Worm (Caenorhabditis elegans) whole organism, L2 larva: ENCODE results near the gene C17F4.12.

Experiments
- C34F6.9 ChIP-seq: fragments of 150-350 bp; optimal IDR thresholded peaks from 2 replicates; lab custom pipeline; 2014; ENCODE audit warnings: missing biosample characterization, missing genetic modification characterization
- F13H6.1 ChIP-seq: sonication (generic microtip); optimal IDR thresholded peaks from 2 replicates; lab custom pipeline; 2016; ENCODE audit warnings: missing genetic modification characterization, missing compliant biosample characterization
- R02D3.7 ChIP-seq: fragments of 150-350 bp; optimal IDR thresholded peaks from 2 replicates; lab custom pipeline; 2014; ENCODE audit warnings: missing biosample characterization, missing genetic modification characterization
- Y55F3AM.14 ChIP-seq: fragments of 200-800 bp; sonication (Bioruptor generic); optimal IDR thresholded peaks from 2 replicates; lab custom pipeline; 2018; ENCODE audit warnings: mild to moderate bottlenecking, missing genetic modification characterization, missing compliant biosample characterization
- blmp-1 ChIP-seq: sonication (generic microtip); optimal IDR thresholded peaks from 2 replicates; lab custom pipeline; 2017; ENCODE audit warnings: missing genetic modification characterization, mild to moderate bottlenecking, missing compliant biosample characterization, antibody characterized with exemption, moderate library complexity; ENCODE audit not compliant: insufficient read depth
- ceh-82 ChIP-seq: fragments of 150-350 bp; optimal IDR thresholded peaks from 2 replicates; lab custom pipeline; 2014; ENCODE audit warnings: missing biosample characterization, missing genetic modification characterization
- dmd-4 ChIP-seq: sonication (generic microtip); optimal IDR thresholded peaks from 2 replicates; lab custom pipeline; 2017; ENCODE audit warnings: missing biosample characterization, missing genetic modification characterization
- elt-1 ChIP-seq: fragments of 150-350 bp; optimal IDR thresholded peaks from 2 replicates; lab custom pipeline; 2014; ENCODE audit warnings: missing biosample characterization, missing genetic modification characterization
- elt-3 ChIP-seq: sonication (generic microtip); optimal IDR thresholded peaks from 2 replicates; lab custom pipeline; 2017; ENCODE audit warnings: missing biosample characterization, missing genetic modification characterization
- fos-1 ChIP-seq: fragments of 150-350 bp; optimal IDR thresholded peaks from 2 replicates; lab custom pipeline; 2014; ENCODE audit warnings: missing biosample characterization, missing genetic modification characterization
- gmeb-1 ChIP-seq: fragments of 150-350 bp; optimal IDR thresholded peaks from 2 replicates; lab custom pipeline; 2014; ENCODE audit warnings: missing biosample characterization, missing genetic modification characterization
- lin-11 ChIP-seq: fragments of 150-350 bp; sonication (generic microtip); optimal IDR thresholded peaks from 2 replicates; lab custom pipeline; 2014; ENCODE audit warnings: missing biosample characterization, missing genetic modification characterization, inconsistent platforms, mixed read lengths
- lin-39 ChIP-seq: fragments of 150-350 bp; optimal IDR thresholded peaks from 2 replicates; lab custom pipeline; 2014; ENCODE audit warnings: missing biosample characterization, missing genetic modification reagents, missing genetic modification characterization
- lsy-2 ChIP-seq, 2 experiments: fragments of 150-350 bp in 1 of 2; sonication (generic microtip) in 1 of 2; optimal IDR thresholded peaks; 2 replicates each; lab custom pipeline; 2014 to 2017; ENCODE audit warnings: missing biosample characterization in 2 of 2, missing genetic modification characterization in 2 of 2
- mbf-1 ChIP-seq: sonication (generic microtip); optimal IDR thresholded peaks from 2 replicates; lab custom pipeline; 2017; ENCODE audit warnings: missing biosample characterization, missing genetic modification characterization
- mdl-1 ChIP-seq, 2 experiments: fragments of 150-350 bp in 1 of 2; sonication (generic microtip) in 1 of 2; optimal IDR thresholded peaks; 2 replicates each; lab custom pipeline; 2017; ENCODE audit warnings: missing biosample characterization in 2 of 2, missing genetic modification characterization in 2 of 2
- nhr-11 ChIP-seq: fragments of 150-350 bp; optimal IDR thresholded peaks from 2 replicates; lab custom pipeline; 2014; ENCODE audit warnings: missing biosample characterization, missing genetic modification characterization
- nhr-237 ChIP-seq: fragments of 150-350 bp; optimal IDR thresholded peaks from 2 replicates; lab custom pipeline; 2014; ENCODE audit warnings: missing biosample characterization, missing genetic modification characterization
- nhr-25 ChIP-seq: fragments of 150-350 bp; sonication (generic microtip); optimal IDR thresholded peaks from 3 replicates; lab custom pipeline; 2014; ENCODE audit warnings: missing biosample characterization, missing genetic modification characterization
- nhr-6 ChIP-seq: fragments of 150-350 bp; optimal IDR thresholded peaks from 2 replicates; lab custom pipeline; 2014; ENCODE audit warnings: missing biosample characterization, missing genetic modification characterization
- sma-3 ChIP-seq: sonication (generic microtip); optimal IDR thresholded peaks from 2 replicates; lab custom pipeline; 2016; ENCODE audit warnings: missing genetic modification reagents, missing genetic modification characterization, missing compliant biosample characterization
- sma-9 ChIP-seq, 2 experiments: fragments of 150-350 bp in 1 of 2; sonication (generic microtip) in 1 of 2; optimal IDR thresholded peaks; 2 replicates each; lab custom pipeline; 2014 to 2016; ENCODE audit warnings: missing genetic modification characterization in 2 of 2, mild to moderate bottlenecking in 1 of 2, missing biosample characterization in 1 of 2, missing compliant biosample characterization in 1 of 2, missing genetic modification reagents in 1 of 2, moderate library complexity in 1 of 2
- snpc-4 ChIP-seq: fragments of 150-350 bp; optimal IDR thresholded peaks from 2 replicates; lab custom pipeline; 2014; ENCODE audit warnings: missing biosample characterization, missing genetic modification characterization
- unc-39 ChIP-seq: fragments of 150-350 bp; optimal IDR thresholded peaks from 2 replicates; lab custom pipeline; 2014; ENCODE audit warnings: missing biosample characterization, missing genetic modification characterization
- unc-62 ChIP-seq: fragments of 150-350 bp; optimal IDR thresholded peaks from 2 replicates; lab custom pipeline; 2014; ENCODE audit warnings: missing biosample characterization, missing genetic modification reagents, missing genetic modification characterization
- zag-1 ChIP-seq: fragments of 150-350 bp; optimal IDR thresholded peaks from 2 replicates; lab custom pipeline; 2014; ENCODE audit warnings: missing biosample characterization, missing genetic modification characterization
- ztf-4 ChIP-seq: fragments of 150-350 bp; optimal IDR thresholded peaks from 2 replicates; lab custom pipeline; 2014; ENCODE audit warnings: missing biosample characterization, missing genetic modification characterization

Gene C17F4.12

DNA sequence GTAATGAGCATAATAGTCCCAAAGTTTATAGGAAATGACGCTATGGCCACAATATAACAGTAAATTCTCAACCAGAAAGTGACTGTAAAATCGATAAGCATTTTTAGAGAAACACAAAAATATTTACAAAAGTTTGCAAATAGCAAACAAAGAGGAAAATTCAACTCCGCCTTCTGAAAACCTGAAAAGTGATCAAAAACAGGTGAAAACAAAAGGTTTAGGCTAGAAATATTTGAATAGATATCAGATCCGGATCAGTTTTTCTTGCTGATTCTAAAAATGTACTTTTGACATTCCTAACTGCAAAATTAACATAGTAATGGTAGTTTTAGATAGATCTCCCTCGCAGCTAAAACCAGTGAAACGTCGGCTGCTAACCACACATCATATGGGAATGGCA, 45.0 kb downstream of the C17F4.12 start, which contains the start of gene sri-51:
sri-51 (minus strand) TSS at position 101 of the 400 bp plus-strand sequence.
- no peak for TF ChIP-seq dmd-4 (tag; lab: Kevin White, UChicago)
- no peak for TF ChIP-seq C34F6.9
- no peak for TF ChIP-seq Y55F3AM.14
- no peak for TF ChIP-seq ceh-82 (tag; lab: Kevin White, UChicago)
- no peak for TF ChIP-seq lin-11 (tag; lab: Kevin White, UChicago)
- no peak for TF ChIP-seq lin-39 (tag; lab: Kevin White, UChicago)
- TF ChIP-seq R02D3.7: no peak
- no peak for TF ChIP-seq blmp-1 (tag; lab: Kevin White, UChicago)
- no peak for TF ChIP-seq zag-1 (tag; lab: Kevin White, UChicago)
- TF ChIP-seq, all 48 proteins: peak for 0

DNA sequence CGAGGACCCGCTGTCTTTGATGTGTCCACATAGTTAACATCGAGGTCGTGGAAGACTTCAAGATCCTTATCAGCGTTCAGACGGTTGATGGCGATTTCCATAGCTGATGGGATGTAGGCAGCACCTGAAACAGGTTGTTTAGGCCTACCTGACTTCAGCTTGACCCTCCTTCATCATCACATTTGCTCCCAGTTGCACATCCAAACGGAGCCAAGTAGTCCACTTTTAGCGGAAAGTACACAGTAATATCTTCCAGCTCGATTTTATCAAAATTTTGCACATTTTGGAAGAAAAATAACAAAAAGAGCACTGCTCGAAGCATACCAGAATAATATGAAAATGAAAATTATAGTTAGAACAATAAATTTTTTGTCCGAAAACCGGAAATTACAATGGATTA, 47.0 kb downstream of the C17F4.12 start, which contains the start of gene gcy-15:
gcy-15 (minus strand) TSS at position 101 of the 400 bp plus-strand sequence.
- TF ChIP-seq F13H6.1: no peak
- TF ChIP-seq unc-62 (GFP tag; lab: Kevin White, UChicago): no peak
- TF ChIP-seq elt-3 (tag; lab: Kevin White, UChicago): no peak
- TF ChIP-seq nhr-11: no peak
- TF ChIP-seq gmeb-1: no peak
- TF ChIP-seq elt-1 (tag; lab: Kevin White, UChicago): no peak
- TF ChIP-seq nhr-25 (tag; lab: Kevin White, UChicago): no peak
- TF ChIP-seq nhr-237 (tag; lab: Kevin White, UChicago): no peak
- no peak for TF ChIP-seq lsy-2 (tag; optimal IDR thresholded peaks at IDR 0.05; lab: Kevin White, UChicago)
- TF ChIP-seq fos-1 (tag; lab: Kevin White, UChicago): no peak
- no peak for TF ChIP-seq sma-3 (GFP tag; lab: Kevin White, UChicago)
- no peak for TF ChIP-seq snpc-4 (tag; lab: Kevin White, UChicago)
- no peak for TF ChIP-seq mdl-1 (tag; optimal IDR thresholded peaks at IDR 0.05; lab: Kevin White, UChicago)
- no peak for TF ChIP-seq lin-11 (tag; lab: Kevin White, UChicago)

DNA sequence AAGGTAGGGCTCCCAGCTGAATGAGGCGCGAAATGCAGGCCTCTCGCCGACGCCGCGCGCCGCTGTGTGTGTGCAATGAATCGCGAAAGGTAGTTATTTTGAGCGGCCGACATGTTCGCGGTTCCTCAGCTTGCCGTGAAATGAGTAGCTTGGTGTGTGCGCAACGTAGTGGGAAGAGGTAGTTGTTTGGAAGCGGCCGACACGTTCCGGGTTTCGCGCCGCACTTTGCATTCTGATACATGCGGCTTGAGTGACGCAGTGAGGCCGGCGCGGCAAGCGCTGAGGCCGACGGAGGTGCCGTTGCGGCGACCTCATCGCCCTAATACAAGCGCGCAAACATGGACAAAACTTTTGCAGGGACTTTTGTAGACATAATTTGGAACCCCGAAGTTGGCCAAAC, 48.2 kb downstream of the C17F4.12 start:
- TF ChIP-seq mbf-1 (tag; lab: Kevin White, UChicago) (no peak), ztf-4 (no peak), Y55F3AM.14 (no peak), sma-9 (GFP tag; optimal IDR thresholded peaks at IDR 0.05; lab: Kevin White, UChicago) (no peak), sma-9 (tag; optimal IDR thresholded peaks at IDR 0.05; lab: Kevin White, UChicago) (no peak), nhr-6 (tag; lab: Kevin White, UChicago) (no peak), unc-39 (tag; lab: Kevin White, UChicago) (no peak)
